Fruit fly (Drosophila melanogaster): Measurements from ENCODE around the gene Hsp60A.

The Hsp60A gene

DNA sequence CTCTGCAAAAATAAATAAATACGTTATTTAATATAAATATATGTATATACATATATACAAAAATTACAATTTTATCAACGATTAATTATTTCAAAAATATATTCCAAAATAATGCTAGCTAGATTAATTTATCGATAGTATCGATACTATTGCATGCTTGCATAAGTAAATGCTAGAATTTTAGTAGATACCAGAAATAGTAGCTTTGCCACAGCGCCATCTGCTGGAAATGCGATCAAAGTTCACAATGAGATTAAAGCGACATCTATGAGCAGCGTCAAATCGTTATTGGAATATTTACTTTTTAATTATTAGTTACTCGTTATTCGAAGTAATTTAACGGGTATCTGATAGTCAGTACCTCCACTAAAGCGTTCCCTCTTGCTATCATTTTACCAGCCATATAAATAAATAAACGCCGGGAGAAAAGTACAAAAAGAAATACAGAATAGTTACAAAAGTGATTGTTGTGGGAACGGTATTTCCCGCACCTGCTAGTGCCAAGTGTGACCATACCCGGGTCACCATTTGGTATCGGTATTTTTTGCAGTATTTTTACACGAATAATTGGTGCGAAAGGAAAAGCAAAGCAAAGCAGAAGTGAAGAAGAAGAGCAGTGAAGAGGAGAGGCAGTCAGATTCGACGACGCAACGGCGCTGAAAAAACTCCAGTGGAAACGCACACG, 45.7 kb downstream of the Hsp60A start, which contains the start of the genes rtv and Dlic (continued):
- TF ChIP-seq crol (GFP tag; IDR thresholded peaks at IDR 0.05) = peak; percentile 64
- TF ChIP-seq Hey (tag; optimal IDR thresholded peaks at IDR 0.05) = no peak
- peak; percentile 40 for TF ChIP-seq tin (GFP tag; optimal IDR thresholded peaks at IDR 0.05)
- TF ChIP-seq CG3995 (GFP tag; optimal IDR thresholded peaks at IDR 0.05) = peak; percentile 96
- peak; percentile 33; the same call in 1 of the 2 replicates for TF ChIP-seq onecut (GFP tag; IDR thresholded peaks at IDR 0.05)
- peak; percentile 73 for TF ChIP-seq CG16813 (GFP tag; IDR thresholded peaks at IDR 0.05; ENCODE audit: partially characterized antibody)
- 0 out of 2 replicates have a peak, but pooled peaks have one; percentile 37 for TF ChIP-seq CG42726 (GFP tag; IDR thresholded peaks at IDR 0.05; ENCODE audit: partially characterized antibody)
- peak; percentile 14 for TF ChIP-seq Camta (GFP tag; optimal IDR thresholded peaks at IDR 0.05)
- peak; percentile 62 for TF ChIP-seq HLH4C (GFP tag; IDR thresholded peaks at IDR 0.05; ENCODE audit: partially characterized antibody)
- peak; percentile 65 for TF ChIP-seq CG2712 (tag; optimal IDR thresholded peaks at IDR 0.05)
- TF ChIP-seq NC2β (GFP tag; optimal IDR thresholded peaks at IDR 0.05) = peak; percentile 11
- TF ChIP-seq CG4617 (GFP tag; optimal IDR thresholded peaks at IDR 0.05; ENCODE audit: borderline replicate concordance) = no peak
- TF ChIP-seq HmgD (GFP tag; optimal IDR thresholded peaks at IDR 0.05) = peak; percentile 21
- no peak for TF ChIP-seq CG12236 (GFP tag; optimal IDR thresholded peaks at IDR 0.05)
- TF ChIP-seq CG30403 (GFP tag; optimal IDR thresholded peaks at IDR 0.05) = peak; percentile 54
- TF ChIP-seq Doc3 (GFP tag; IDR thresholded peaks at IDR 0.05; ENCODE audit: partially characterized antibody) = peak; percentile 75
- TF ChIP-seq CoRest (tag; optimal IDR thresholded peaks at IDR 0.05) = peak; percentile 51
- peak; percentile 44 for TF ChIP-seq CG9932 (GFP tag; IDR thresholded peaks at IDR 0.05)
- peak; percentile 72 for TF ChIP-seq CG12659 (GFP tag; optimal IDR thresholded peaks at IDR 0.05)
- peak; percentile 17 for TF ChIP-seq CG15269 (tag; optimal IDR thresholded peaks at IDR 0.05)
- peak; percentile 76 for TF ChIP-seq CG2129 (GFP tag; IDR thresholded peaks at IDR 0.05; ENCODE audit: partially characterized antibody)
- no peak for TF ChIP-seq CG5953 (GFP tag; IDR thresholded peaks at IDR 0.05)
- TF ChIP-seq CG11456 (GFP tag; IDR thresholded peaks at IDR 0.05) = peak; percentile 73; the same call in 2 of the 3 replicates
- TF ChIP-seq ATbp (GFP tag; optimal IDR thresholded peaks at IDR 0.05) = no peak
- TF ChIP-seq CG10267 (tag; optimal IDR thresholded peaks at IDR 0.05) = peak; percentile 49
- TF ChIP-seq CG7839 (tag; optimal IDR thresholded peaks at IDR 0.05) = peak; percentile 15
- peak; percentile 43 for TF ChIP-seq Sry-δ (GFP tag; optimal IDR thresholded peaks at IDR 0.05)
- peak; percentile 24 for TF ChIP-seq CG9727 (GFP tag; optimal IDR thresholded peaks at IDR 0.05)
- peak; percentile 22; the same call in 1 of the 3 replicates for TF ChIP-seq zen2 (GFP tag; IDR thresholded peaks at IDR 0.05; ENCODE audit: partially characterized antibody)
- TF ChIP-seq CG9817 (tag; optimal IDR thresholded peaks at IDR 0.05) = peak; percentile 21
- no peak for TF ChIP-seq CG12299 (tag; optimal IDR thresholded peaks at IDR 0.05)
- peak; percentile 32 for TF ChIP-seq Atf3 (GFP tag; optimal IDR thresholded peaks at IDR 0.05)
- TF ChIP-seq pnt (GFP tag; optimal IDR thresholded peaks at IDR 0.05) = peak; percentile 15
- TF ChIP-seq CG1233 (GFP tag; optimal IDR thresholded peaks at IDR 0.05) = peak; percentile 17
- peak; percentile 90 for TF ChIP-seq Lhr (GFP tag; optimal IDR thresholded peaks at IDR 0.05)
- TF ChIP-seq CG8924 (tag; optimal IDR thresholded peaks at IDR 0.05) = peak; percentile 30
- 0 out of 3 replicates have a peak, but pooled peaks have one; percentile 19 for TF ChIP-seq zfh1 (GFP tag; IDR thresholded peaks at IDR 0.05)
- TF ChIP-seq Poxn (GFP tag; IDR thresholded peaks at IDR 0.05) = no peak
- TF ChIP-seq Sry-β (GFP tag; optimal IDR thresholded peaks at IDR 0.05) = peak; percentile 7
- TF ChIP-seq ssp (GFP tag; IDR thresholded peaks at IDR 0.05) = peak; percentile 52
- no peak for TF ChIP-seq sug (tag; optimal IDR thresholded peaks at IDR 0.05)
- no peak for TF ChIP-seq gt (GFP tag; IDR thresholded peaks at IDR 0.05)
- peak; percentile 6 for TF ChIP-seq CG33557 (GFP tag; optimal IDR thresholded peaks at IDR 0.05)
- peak; percentile 82 for TF ChIP-seq hbn (GFP tag; IDR thresholded peaks at IDR 0.05; ENCODE audit: partially characterized antibody)
- peak; percentile 68 for TF ChIP-seq Sin3A (optimal IDR thresholded peaks at IDR 0.05)
- peak; percentile 38 for TF ChIP-seq zen (tag; optimal IDR thresholded peaks at IDR 0.05)
- peak; percentile 16 for TF ChIP-seq bcd (GFP tag; optimal IDR thresholded peaks at IDR 0.05)
- TF ChIP-seq CG11504 (tag; optimal IDR thresholded peaks at IDR 0.05) = peak; percentile 44
